Fruit fly (Drosophila melanogaster): ENCODE measurements around the gene stx.

stx gene

dm6 chrX:10731801-10732200 lies 12.9 kb downstream of the stx start (continued):
- no peak for TF ChIP-seq aop (GFP tag; IDR thresholded peaks at IDR 0.05)
- peak; percentile 44 for TF ChIP-seq Med (GFP tag)
- TF ChIP-seq crp (GFP tag; optimal IDR thresholded peaks at IDR 0.05): no peak
- TF ChIP-seq Lim3 (GFP tag; IDR thresholded peaks at IDR 0.05): no peak
- no peak for TF ChIP-seq CG14667 (GFP tag; IDR thresholded peaks at IDR 0.05)
- no peak for TF ChIP-seq Dp (GFP tag; optimal IDR thresholded peaks at IDR 0.05)
- no peak for TF ChIP-seq nerfin-1 (tag; optimal IDR thresholded peaks at IDR 0.05)
- TF ChIP-seq bbx (GFP tag; IDR thresholded peaks at IDR 0.05; ENCODE audit: partially characterized antibody): no peak
- no peak for TF ChIP-seq CG4360 (GFP tag; IDR thresholded peaks at IDR 0.05)
- TF ChIP-seq CG10654 (GFP tag; optimal IDR thresholded peaks at IDR 0.05): peak; percentile 28
- TF ChIP-seq sens (GFP tag): peak; percentile 92
- TF ChIP-seq grn (GFP tag; optimal IDR thresholded peaks at IDR 0.05): no peak
- TF ChIP-seq Hmx (GFP tag; optimal IDR thresholded peaks at IDR 0.05): peak; percentile 21
- TF ChIP-seq pan (optimal IDR thresholded peaks at IDR 0.05): no peak
- TF ChIP-seq pan (GFP tag; optimal IDR thresholded peaks at IDR 0.05 in 1 of 2, IDR thresholded peaks at IDR 0.05 in 1 of 2): peak in 1 of 2 experiments; percentile 63
- no peak for TF ChIP-seq CG16813 (GFP tag; IDR thresholded peaks at IDR 0.05; ENCODE audit: partially characterized antibody)
- TF ChIP-seq Mad (GFP tag; optimal IDR thresholded peaks at IDR 0.05): no peak
- TF ChIP-seq lov (optimal IDR thresholded peaks at IDR 0.05): no peak
- no peak for TF ChIP-seq lov (GFP tag; IDR thresholded peaks at IDR 0.05)
- TF ChIP-seq pfk (GFP tag; optimal IDR thresholded peaks at IDR 0.05): no peak
- TF ChIP-seq MESR4 (GFP tag; optimal IDR thresholded peaks at IDR 0.05): no peak
- TF ChIP-seq Dll (GFP tag; IDR thresholded peaks at IDR 0.05; ENCODE audit: partially characterized antibody): no peak
- no peak for TF ChIP-seq CG6791 (GFP tag; IDR thresholded peaks at IDR 0.05; ENCODE audit: partially characterized antibody)
- no peak for TF ChIP-seq abd-A (tag; optimal IDR thresholded peaks at IDR 0.05)
- no peak for TF ChIP-seq CG9609 (GFP tag; optimal IDR thresholded peaks at IDR 0.05)
- peak; percentile 74 for TF ChIP-seq Hmr (GFP tag; optimal IDR thresholded peaks at IDR 0.05)
- TF ChIP-seq exex (tag; optimal IDR thresholded peaks at IDR 0.05): peak; percentile 11
- no peak for TF ChIP-seq Tbp (GFP tag; optimal IDR thresholded peaks at IDR 0.05)
- no peak for TF ChIP-seq CG4282 (GFP tag; optimal IDR thresholded peaks at IDR 0.05)
- TF ChIP-seq slou (GFP tag; optimal IDR thresholded peaks at IDR 0.05): no peak
- peak; percentile 31 for TF ChIP-seq CG12659 (GFP tag; optimal IDR thresholded peaks at IDR 0.05)
- TF ChIP-seq bcd (GFP tag; optimal IDR thresholded peaks at IDR 0.05): peak; percentile 39
- TF ChIP-seq CG11560 (tag; IDR thresholded peaks at IDR 0.05): no peak
- peak; percentile 45 for TF ChIP-seq CG6254 (GFP tag; optimal IDR thresholded peaks at IDR 0.05)
- TF ChIP-seq Jarid2 (GFP tag; optimal IDR thresholded peaks at IDR 0.05): no peak
- no peak for TF ChIP-seq sr (GFP tag; IDR thresholded peaks at IDR 0.05)
- no peak for TF ChIP-seq Scr (GFP tag; IDR thresholded peaks at IDR 0.05; ENCODE audit: partially characterized antibody)
- TF ChIP-seq Stat92E (GFP tag; optimal IDR thresholded peaks at IDR 0.05): no peak
- TF ChIP-seq Hr3 (GFP tag; optimal IDR thresholded peaks at IDR 0.05): peak; percentile 65
- TF ChIP-seq Dfd (GFP tag; optimal IDR thresholded peaks at IDR 0.05): no peak
- no peak for TF ChIP-seq jumu (GFP tag; optimal IDR thresholded peaks at IDR 0.05)
- TF ChIP-seq dmrt11E (tag; optimal IDR thresholded peaks at IDR 0.05): peak; percentile 80
- no peak for TF ChIP-seq Ets97D (GFP tag; optimal IDR thresholded peaks at IDR 0.05)
- TF ChIP-seq Fer3 (tag; optimal IDR thresholded peaks at IDR 0.05): peak; percentile 67
- TF ChIP-seq CG18764 (GFP tag; optimal IDR thresholded peaks at IDR 0.05): no peak
- no peak for TF ChIP-seq en (GFP tag; optimal IDR thresholded peaks at IDR 0.05)
- no peak for TF ChIP-seq ap (GFP tag; IDR thresholded peaks at IDR 0.05)
- no peak for TF ChIP-seq Oaz (GFP tag; IDR thresholded peaks at IDR 0.05)
- TF ChIP-seq bigmax (GFP tag; optimal IDR thresholded peaks at IDR 0.05): no peak
- peak; percentile 21 for TF ChIP-seq CG11723 (GFP tag; optimal IDR thresholded peaks at IDR 0.05)
- no peak for TF ChIP-seq fd64A (GFP tag; optimal IDR thresholded peaks at IDR 0.05)
- TF ChIP-seq twi (tag; optimal IDR thresholded peaks at IDR 0.05): no peak

Measured in whole organism, embryonic.